Fruit fly (Drosophila melanogaster): Measurements from ENCODE around the gene CG6980.
A peak's percentile ranks its signal among the peaks of the same experiment; 100 is the strongest.

CG6980 gene

DNA sequence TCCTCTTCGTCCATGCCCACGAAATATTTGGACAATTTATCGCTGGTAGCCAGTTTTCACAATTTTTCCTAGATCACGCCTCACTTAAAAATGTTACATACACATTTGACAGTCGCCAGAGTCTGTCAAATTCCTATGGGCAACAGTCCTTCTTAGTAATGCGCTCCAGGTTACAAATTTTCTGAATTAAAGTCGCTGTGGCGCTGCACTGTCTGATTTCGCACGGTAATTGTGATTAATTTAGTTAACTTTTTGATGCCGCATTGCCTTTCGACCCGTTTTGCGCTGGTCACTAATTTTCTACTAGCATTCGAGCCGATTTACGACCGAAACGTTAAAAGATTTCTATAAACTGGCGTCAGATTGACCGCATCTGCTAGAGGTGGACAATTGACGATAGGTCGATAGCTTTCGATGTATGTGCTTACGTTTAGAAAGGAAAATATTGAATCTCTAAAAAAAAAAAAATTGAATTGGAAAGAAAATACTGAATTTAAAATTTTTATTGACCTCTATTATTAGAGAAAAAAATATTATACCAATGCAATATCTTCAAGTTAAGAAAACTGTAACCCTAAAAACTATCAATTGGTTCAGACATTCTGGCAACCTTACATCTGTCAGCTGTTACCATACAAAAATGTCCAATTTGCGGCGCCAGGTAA is 6.3 kb downstream of the CG6980 start, which contains the start of the genes lili and CG34150 (continued):
- TF ChIP-seq CG5245 (GFP tag; optimal IDR thresholded peaks at IDR 0.05), result peak; percentile 73
- no peak for TF ChIP-seq ham (GFP tag; IDR thresholded peaks at IDR 0.05)
- peak; percentile 66 for TF ChIP-seq CG34376 (GFP tag; optimal IDR thresholded peaks at IDR 0.05)
- peak; percentile 82 for TF ChIP-seq CG12155 (GFP tag; optimal IDR thresholded peaks at IDR 0.05)
- peak; percentile 60; the same call in 1 of the 3 replicates for TF ChIP-seq CG11560 (tag; IDR thresholded peaks at IDR 0.05)
- TF ChIP-seq CG18764 (GFP tag; optimal IDR thresholded peaks at IDR 0.05), result peak; percentile 73
- TF ChIP-seq Asciz (GFP tag; optimal IDR thresholded peaks at IDR 0.05), result peak; percentile 55

DNA sequence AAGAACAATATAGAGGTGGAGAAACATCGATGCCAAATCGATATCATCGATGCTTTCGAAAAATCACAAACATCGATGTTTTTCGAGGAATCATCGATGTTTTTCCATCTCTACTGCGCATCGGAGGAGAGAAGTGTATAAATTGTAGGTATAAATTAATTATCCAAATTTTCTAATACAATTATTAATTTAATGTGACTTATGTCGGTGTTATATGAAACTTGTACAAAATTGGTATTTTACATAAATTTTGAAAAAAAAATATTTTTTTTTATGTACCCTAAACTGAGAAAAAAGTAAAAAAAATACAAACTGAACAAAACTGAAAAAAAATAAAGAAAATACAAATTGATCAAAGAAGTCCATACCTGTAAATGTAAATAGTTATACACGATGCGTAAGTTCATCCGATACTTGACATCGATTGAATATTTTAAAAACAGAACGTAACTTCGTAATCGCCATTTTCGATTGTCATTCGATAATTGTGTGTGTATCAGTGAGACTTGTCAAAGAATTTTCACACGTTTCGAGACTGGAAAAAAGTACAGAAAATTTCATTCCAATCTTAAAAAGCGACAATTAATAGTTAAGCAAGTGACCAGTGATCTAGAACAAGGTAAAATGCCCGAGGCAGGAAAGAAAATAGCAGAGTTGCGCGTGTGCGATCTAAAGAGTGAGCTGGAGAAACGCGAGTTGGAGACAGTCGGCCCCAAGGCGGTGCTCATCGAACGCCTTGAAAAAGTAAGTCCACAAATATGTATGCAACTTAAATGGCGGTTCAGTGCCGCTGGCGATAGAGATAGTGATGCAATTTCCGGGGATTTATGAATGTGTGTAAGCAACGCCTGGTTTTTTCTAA is 9.8 kb downstream of the CG6980 start, which contains the start of the genes CG5808 and Saf-B:
CG5808 (minus strand) TSS at position 15 of the 862 bp plus-strand sequence.
Saf-B (plus strand) TSS at position 472 of the 862 bp plus-strand sequence.
- TF ChIP-seq ro (GFP tag; IDR thresholded peaks at IDR 0.05) (no peak), CG7372 (GFP tag; IDR thresholded peaks at IDR 0.05) (no peak), CG7839 (tag; optimal IDR thresholded peaks at IDR 0.05) (no peak), her (GFP tag; optimal IDR thresholded peaks at IDR 0.05) (no peak), bsh (GFP tag; optimal IDR thresholded peaks at IDR 0.05) (no peak), ems (GFP tag; optimal IDR thresholded peaks at IDR 0.05) (no peak), Bgb (GFP tag; IDR thresholded peaks at IDR 0.05; ENCODE audit: partially characterized antibody) (peak; percentile 76), CG13296 (GFP tag; optimal IDR thresholded peaks at IDR 0.05) (no peak), CG7928 (GFP tag; optimal IDR thresholded peaks at IDR 0.05) (peak; percentile 18), lab (GFP tag; optimal IDR thresholded peaks at IDR 0.05) (no peak), tin (GFP tag; optimal IDR thresholded peaks at IDR 0.05) (peak; percentile 55), eve (GFP tag; optimal IDR thresholded peaks at IDR 0.05) (no peak), CG2129 (GFP tag; IDR thresholded peaks at IDR 0.05; ENCODE audit: partially characterized antibody) (peak; percentile 60), HLH3B (GFP tag; IDR thresholded peaks at IDR 0.05) (peak; percentile 31; the same call in 1 of the 2 replicates), CG9437 (GFP tag; optimal IDR thresholded peaks at IDR 0.05) (peak; percentile 86), ssp (GFP tag; IDR thresholded peaks at IDR 0.05) (peak; percentile 66), Asciz (GFP tag; optimal IDR thresholded peaks at IDR 0.05) (no peak), Drgx (GFP tag; IDR thresholded peaks at IDR 0.05) (no peak), vvl (GFP tag; IDR thresholded peaks at IDR 0.05) (peak; percentile 68), C15 (GFP tag; IDR thresholded peaks at IDR 0.05) (no peak), shn (GFP tag; optimal IDR thresholded peaks at IDR 0.05) (no peak), exex (tag; optimal IDR thresholded peaks at IDR 0.05) (no peak), CG2120 (GFP tag; optimal IDR thresholded peaks at IDR 0.05) (peak; percentile 22), Abd-B (GFP tag; optimal IDR thresholded peaks at IDR 0.05) (no peak), CG6765 (GFP tag; optimal IDR thresholded peaks at IDR 0.05) (no peak), CG8765 (GFP tag; IDR thresholded peaks at IDR 0.05) (no peak), CG9932 (GFP tag; IDR thresholded peaks at IDR 0.05) (peak; percentile 38; the same call in 1 of the 2 replicates), twi (tag; optimal IDR thresholded peaks at IDR 0.05) (no peak), Bteb2 (GFP tag; optimal IDR thresholded peaks at IDR 0.05) (no peak), CG10274 (GFP tag; optimal IDR thresholded peaks at IDR 0.05) (no peak), CG4854 (GFP tag; optimal IDR thresholded peaks at IDR 0.05) (no peak), CG13424 (tag; optimal IDR thresholded peaks at IDR 0.05) (peak; percentile 30), CG11093 (GFP tag; IDR thresholded peaks at IDR 0.05) (no peak), CG4820 (GFP tag; optimal IDR thresholded peaks at IDR 0.05) (peak; percentile 62), Ravus (GFP tag; IDR thresholded peaks at IDR 0.05) (no peak), CG8281 (tag; optimal IDR thresholded peaks at IDR 0.05) (no peak), zen (tag; optimal IDR thresholded peaks at IDR 0.05) (peak; percentile 32), CG12299 (tag; optimal IDR thresholded peaks at IDR 0.05) (no peak), salm (tag; optimal IDR thresholded peaks at IDR 0.05) (no peak), CkIIα-i1 (GFP tag; IDR thresholded peaks at IDR 0.05) (peak; percentile 72), Ptx1 (GFP tag; IDR thresholded peaks at IDR 0.05) (peak; percentile 81)

Measured in whole organism, embryonic.